Worm (Caenorhabditis elegans) whole organism, late embryonic: Measurements from ENCODE around the gene clec-219.
"Not testable (repeated sequence)": the region's sequence is repeated elsewhere in the genome, so short reads cannot be mapped to it uniquely, and the experiment has no call there.

Experiments used
- C38D4.7 ChIP-seq: fragments of 200-800 bp; sonication (Bioruptor generic); optimal IDR thresholded peaks from 2 replicates; lab custom pipeline; 2018; ENCODE audit warnings: mild to moderate bottlenecking, missing genetic modification characterization, moderate library complexity, missing compliant biosample characterization
- K09A11.1 ChIP-seq: sonication (generic microtip); optimal IDR thresholded peaks from 2 replicates; lab custom pipeline; 2017; ENCODE audit warnings: antibody characterized with exemption, mild to moderate bottlenecking, missing genetic modification characterization, missing compliant biosample characterization; ENCODE audit not compliant: insufficient read depth
- T23F11.4 ChIP-seq: fragments of 200-800 bp; sonication (Bioruptor generic); optimal IDR thresholded peaks from 2 replicates; lab custom pipeline; 2018; ENCODE audit warnings: mild to moderate bottlenecking, missing genetic modification characterization, missing compliant biosample characterization
- ahr-1 ChIP-seq: sonication (generic microtip); optimal IDR thresholded peaks from 2 replicates; lab custom pipeline; 2016; ENCODE audit warnings: missing genetic modification characterization, missing compliant biosample characterization
- ceh-18 ChIP-seq: sonication (generic microtip); optimal IDR thresholded peaks from 2 replicates; lab custom pipeline; 2016; ENCODE audit warnings: missing genetic modification characterization, missing compliant biosample characterization
- ceh-2 ChIP-seq: sonication (generic microtip); optimal IDR thresholded peaks from 2 replicates; lab custom pipeline; 2016; ENCODE audit warnings: missing genotype, missing genetic modification characterization, missing compliant biosample characterization
- ceh-22 ChIP-seq: sonication (generic microtip); optimal IDR thresholded peaks from 2 replicates; lab custom pipeline; 2017; ENCODE audit warnings: missing biosample characterization, missing genetic modification characterization
- ceh-45 ChIP-seq: fragments of 200-800 bp; sonication (Bioruptor generic); IDR thresholded peaks from 2 replicates; pipeline ENCODE4 v1.3.6; 2022; ENCODE audit warnings: missing genetic modification reagents, missing genetic modification characterization, missing compliant biosample characterization
- ceh-48 ChIP-seq: sonication (generic microtip); optimal IDR thresholded peaks from 2 replicates; lab custom pipeline; 2016; ENCODE audit warnings: missing genetic modification characterization, inconsistent platforms, missing compliant biosample characterization
- che-1 ChIP-seq: sonication (generic microtip); optimal IDR thresholded peaks from 2 replicates; lab custom pipeline; 2016; ENCODE audit warnings: mild to moderate bottlenecking, missing genetic modification characterization, missing compliant biosample characterization
- elt-4 ChIP-seq: sonication (generic microtip); optimal IDR thresholded peaks from 2 replicates; lab custom pipeline; 2016; ENCODE audit warnings: missing genetic modification characterization, missing compliant biosample characterization
- eyg-1 ChIP-seq: sonication (generic microtip); optimal IDR thresholded peaks from 2 replicates; lab custom pipeline; 2016; ENCODE audit warnings: missing genotype, missing genetic modification characterization, missing compliant biosample characterization
- fax-1 ChIP-seq: sonication (generic microtip); optimal IDR thresholded peaks from 2 replicates; lab custom pipeline; 2016; ENCODE audit warnings: missing genotype, missing genetic modification characterization, missing compliant biosample characterization
- fkh-10 ChIP-seq: fragments of 150-350 bp; optimal IDR thresholded peaks from 2 replicates; lab custom pipeline; 2014; ENCODE audit warnings: missing biosample characterization, missing genetic modification reagents, missing genetic modification characterization
- hlh-13 ChIP-seq: fragments of 200-800 bp; sonication (Bioruptor generic); optimal IDR thresholded peaks from 2 replicates; lab custom pipeline; 2018; ENCODE audit warnings: mild to moderate bottlenecking, missing genetic modification characterization, missing compliant biosample characterization
- hlh-6 ChIP-seq: sonication (generic microtip); optimal IDR thresholded peaks from 2 replicates; lab custom pipeline; 2016; ENCODE audit warnings: missing genotype, missing genetic modification characterization, missing compliant biosample characterization
- lim-6 ChIP-seq: sonication (generic microtip); optimal IDR thresholded peaks from 2 replicates; lab custom pipeline; 2016; ENCODE audit warnings: missing genetic modification characterization, missing compliant biosample characterization
- nfya-1 ChIP-seq: sonication (generic microtip); optimal IDR thresholded peaks from 2 replicates; lab custom pipeline; 2017; ENCODE audit warnings: missing genetic modification characterization, mild to moderate bottlenecking, missing compliant biosample characterization, antibody characterized with exemption, moderate library complexity
- nhr-11 ChIP-seq: fragments of 150-350 bp; optimal IDR thresholded peaks from 2 replicates; lab custom pipeline; 2014; ENCODE audit warnings: missing biosample characterization, missing genetic modification characterization
- npax-4 ChIP-seq: sonication (generic microtip); optimal IDR thresholded peaks from 2 replicates; lab custom pipeline; 2016; ENCODE audit warnings: missing genetic modification characterization, missing compliant biosample characterization
- odd-2 ChIP-seq: sonication (generic microtip); optimal IDR thresholded peaks from 2 replicates; lab custom pipeline; 2017; ENCODE audit warnings: antibody characterized with exemption, mild to moderate bottlenecking, missing genetic modification characterization, missing compliant biosample characterization
- pag-3 ChIP-seq: sonication (generic microtip); optimal IDR thresholded peaks from 2 replicates; lab custom pipeline; 2016; ENCODE audit warnings: missing compliant biosample characterization, missing genetic modification characterization, borderline replicate concordance
- pat-9 ChIP-seq: fragments of 200-800 bp; sonication (Bioruptor generic); optimal IDR thresholded peaks from 2 replicates; lab custom pipeline; 2018; ENCODE audit warnings: mild to moderate bottlenecking, missing genetic modification characterization, moderate library complexity, missing compliant biosample characterization
- pha-2 ChIP-seq: sonication (generic microtip); optimal IDR thresholded peaks from 2 replicates; lab custom pipeline; 2017; ENCODE audit warnings: mild to moderate bottlenecking, missing genetic modification characterization, missing compliant biosample characterization
- pha-4 ChIP-seq: fragments of 150-350 bp; optimal IDR thresholded peaks from 2 replicates; lab custom pipeline; 2018; ENCODE audit warnings: missing biosample characterization, missing genetic modification reagents, missing genetic modification characterization
- pros-1 ChIP-seq: fragments of 150-350 bp; optimal IDR thresholded peaks from 2 replicates; lab custom pipeline; 2014; ENCODE audit warnings: missing biosample characterization, missing genetic modification reagents, missing genetic modification characterization
- rnt-1 ChIP-seq: sonication (generic microtip); optimal IDR thresholded peaks from 2 replicates; lab custom pipeline; 2016; ENCODE audit warnings: missing genetic modification characterization, missing compliant biosample characterization
- sox-2 ChIP-seq: fragments of 200-800 bp; sonication (Bioruptor generic); IDR thresholded peaks from 2 replicates; pipeline ENCODE4 v1.3.6; 2022; ENCODE audit warnings: missing genetic modification reagents, missing genetic modification characterization, missing compliant biosample characterization
- sox-4 ChIP-seq: sonication (generic microtip); optimal IDR thresholded peaks from 2 replicates; lab custom pipeline; 2017; ENCODE audit warnings: mild to moderate bottlenecking, missing genetic modification characterization, inconsistent platforms, missing compliant biosample characterization
- syd-9 ChIP-seq: sonication (generic microtip); optimal IDR thresholded peaks from 2 replicates; lab custom pipeline; 2016; ENCODE audit warnings: mild to moderate bottlenecking, missing genetic modification characterization, moderate library complexity, missing compliant biosample characterization
- tbx-2 ChIP-seq: sonication (generic microtip); optimal IDR thresholded peaks from 2 replicates; lab custom pipeline; 2016; ENCODE audit warnings: missing genetic modification characterization, missing compliant biosample characterization
- tbx-7 ChIP-seq: sonication (generic microtip); optimal IDR thresholded peaks from 2 replicates; lab custom pipeline; 2016; ENCODE audit warnings: missing genotype, missing genetic modification characterization, missing compliant biosample characterization
- ttx-3 ChIP-seq: sonication (generic microtip); optimal IDR thresholded peaks from 2 replicates; lab custom pipeline; 2016; ENCODE audit warnings: missing genetic modification reagents, missing genetic modification characterization, missing compliant biosample characterization
- unc-3 ChIP-seq, 2 experiments: fragments of 200-800 bp in 1 of 2; sonication (Bioruptor generic) in 1 of 2; sonication (generic microtip) in 1 of 2; conservative IDR thresholded peaks in 1 of 2; optimal IDR thresholded peaks in 1 of 2; 2 replicates each; pipeline versions ENCODE4 v1.3.6 to Lab custom; 2016 to 2022; ENCODE audit warnings: missing compliant biosample characterization in 2 of 2, missing genetic modification characterization in 2 of 2, missing genetic modification reagents in 1 of 2
- unc-42 ChIP-seq: sonication (generic microtip); optimal IDR thresholded peaks from 2 replicates; lab custom pipeline; 2016; ENCODE audit warnings: missing genotype, missing genetic modification characterization, missing compliant biosample characterization
- unc-55 ChIP-seq: sonication (generic microtip); optimal IDR thresholded peaks from 2 replicates; lab custom pipeline; 2017; ENCODE audit warnings: missing biosample characterization, missing genetic modification reagents, missing genetic modification characterization
- ztf-16 ChIP-seq: sonication (generic microtip); optimal IDR thresholded peaks from 2 replicates; lab custom pipeline; 2017; ENCODE audit warnings: missing genetic modification characterization, missing compliant biosample characterization

Gene clec-219

ce11 chrV:8311210-8311609 is 7.0 kb upstream of the clec-219 start, which contains the start of gene W02D7.12:
TSS of gene W02D7.12 (plus strand) at chrV:8311510.
- TF ChIP-seq tbx-7 (tag; lab: Kevin White, UChicago) (no peak), ceh-2 (tag; lab: Kevin White, UChicago) (no peak)
- TF ChIP-seq, all 69 proteins: peak for 0

DNA sequence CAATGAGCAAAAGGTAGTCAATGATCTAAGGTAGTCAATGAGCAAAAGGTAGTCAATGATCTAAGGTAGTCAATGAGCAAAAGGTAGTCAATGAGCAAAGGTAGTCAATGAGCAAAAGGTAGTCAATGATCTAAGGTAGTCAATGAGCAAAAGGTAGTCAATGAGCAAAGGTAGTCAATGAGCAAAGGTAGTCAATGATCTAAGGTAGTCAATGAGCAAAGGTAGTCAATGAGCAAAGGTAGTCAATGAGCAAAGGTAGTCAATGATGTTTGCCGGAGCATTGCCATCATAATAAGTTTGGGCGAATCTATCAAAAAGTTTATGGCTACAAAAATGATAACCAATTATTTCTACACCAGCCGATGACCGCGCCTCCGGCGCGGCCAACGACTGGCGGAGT is 3.5 kb upstream of the clec-219 start:
- TF ChIP-seq ceh-45 (GFP tag; lab: Robert Waterston, UW) (peak; percentile 58), unc-3 (GFP tag; conservative IDR thresholded peaks at IDR 0.05; lab: Robert Waterston, UW) (0 out of 2 replicates have a peak, but pooled peaks have one; percentile 25)
- not testable (repeated sequence) for TF ChIP-seq unc-3 (tag; optimal IDR thresholded peaks at IDR 0.05; lab: Kevin White, UChicago)
- TF ChIP-seq, all 69 proteins: peak for 2; not testable (repeated sequence) for 67

DNA sequence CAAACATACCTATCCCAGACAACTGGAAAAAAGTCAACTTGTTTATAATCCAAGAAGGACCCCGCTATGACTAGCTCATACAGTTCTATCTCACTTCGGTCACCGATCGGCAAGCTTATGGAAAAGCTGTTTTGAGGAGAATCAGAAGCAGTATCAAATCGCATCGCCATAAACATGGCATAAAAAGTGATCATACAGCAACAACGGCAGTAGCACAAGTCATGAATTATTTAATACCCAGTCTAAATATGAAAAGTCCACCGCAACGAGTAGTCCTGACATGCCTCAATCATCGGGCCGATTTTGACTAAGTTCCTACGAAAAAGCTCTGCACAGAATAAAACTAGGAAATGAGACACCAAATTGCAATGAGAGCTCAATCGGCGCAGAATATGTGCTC is 5.3 kb downstream of the clec-219 start:
- TF ChIP-seq K09A11.1 (no peak), npax-4 (tag; lab: Kevin White, UChicago) (no peak), fkh-10 (GFP tag; lab: Kevin White, UChicago) (no peak), ceh-48 (tag; lab: Kevin White, UChicago) (no peak), ttx-3 (tag; lab: Kevin White, UChicago) (no peak), sox-4 (tag; lab: Kevin White, UChicago) (no peak), rnt-1 (tag; lab: Kevin White, UChicago) (no peak), eyg-1 (tag; lab: Kevin White, UChicago) (no peak), che-1 (tag; lab: Kevin White, UChicago) (no peak), ceh-45 (GFP tag; lab: Robert Waterston, UW) (no peak), nfya-1 (no peak), tbx-2 (tag; lab: Kevin White, UChicago) (no peak), T23F11.4 (GFP tag; lab: Kevin White, UChicago) (no peak), pag-3 (no peak), unc-42 (tag; lab: Kevin White, UChicago) (no peak)

DNA sequence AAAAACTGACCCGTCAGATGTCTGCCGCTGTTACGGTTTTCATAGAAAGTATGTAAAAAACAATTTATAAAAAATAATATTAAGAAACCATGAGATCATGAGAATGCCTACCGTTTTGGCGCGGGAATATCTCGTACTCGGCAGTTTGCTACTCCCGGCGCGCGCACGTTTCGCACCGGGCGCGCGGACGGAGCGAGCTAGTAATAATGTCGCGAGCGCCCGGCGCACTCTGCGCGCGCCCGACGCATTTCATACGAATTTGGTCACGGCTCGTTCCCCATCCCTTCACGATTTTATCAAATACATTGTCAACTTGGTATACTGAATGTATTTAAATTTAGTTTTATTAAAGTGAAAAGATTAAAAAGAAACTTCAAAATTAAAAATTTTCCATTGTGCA is 7.7 kb downstream of the clec-219 start:
- TF ChIP-seq odd-2 (tag; lab: Kevin White, UChicago) (no peak), elt-4 (no peak), ceh-45 (GFP tag; lab: Robert Waterston, UW) (no peak), hlh-13 (no peak), fkh-10 (GFP tag; lab: Kevin White, UChicago) (no peak), pat-9 (tag; lab: Kevin White, UChicago) (no peak), syd-9 (tag; lab: Kevin White, UChicago) (no peak), pha-4 (tag; lab: Kevin White, UChicago) (no peak), C38D4.7 (GFP tag; lab: Kevin White, UChicago) (no peak), nhr-11 (tag; lab: Kevin White, UChicago) (no peak), ttx-3 (tag; lab: Kevin White, UChicago) (no peak), unc-55 (no peak), sox-2 (GFP tag; lab: Robert Waterston, UW) (no peak)

DNA sequence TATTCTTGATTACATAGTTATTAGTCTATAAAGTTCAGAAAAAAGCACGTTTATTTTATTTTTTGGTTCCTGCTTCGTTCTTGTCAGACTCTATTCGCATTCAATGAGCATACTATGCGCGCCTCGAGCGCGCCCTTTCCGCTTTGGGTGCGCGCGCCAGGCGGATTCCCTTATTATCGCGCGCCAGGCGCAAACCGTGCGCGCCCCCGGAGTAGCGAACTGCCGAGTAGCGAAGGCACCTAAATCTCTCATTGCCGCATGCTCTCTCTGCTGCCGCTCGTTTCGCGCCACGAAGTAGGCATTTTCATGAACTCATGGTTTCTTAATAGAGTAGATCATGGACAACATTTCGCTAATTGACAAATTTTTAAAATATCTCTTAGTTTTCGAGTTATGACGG is 8.8 kb downstream of the clec-219 start:
- TF ChIP-seq pha-4 (tag; lab: Kevin White, UChicago): no peak
- TF ChIP-seq ahr-1 (tag; lab: Kevin White, UChicago): no peak
- no peak for TF ChIP-seq pat-9 (tag; lab: Kevin White, UChicago)
- no peak for TF ChIP-seq pha-2 (tag; lab: Kevin White, UChicago)
- no peak for TF ChIP-seq unc-55
- TF ChIP-seq ceh-18 (tag; lab: Kevin White, UChicago): no peak
- no peak for TF ChIP-seq unc-42 (tag; lab: Kevin White, UChicago)
- no peak for TF ChIP-seq nhr-11 (tag; lab: Kevin White, UChicago)
- TF ChIP-seq hlh-6 (tag; lab: Kevin White, UChicago): no peak
- TF ChIP-seq K09A11.1: no peak
- no peak for TF ChIP-seq ceh-48 (tag; lab: Kevin White, UChicago)
- TF ChIP-seq ceh-22 (tag; lab: Kevin White, UChicago): no peak
- TF ChIP-seq lim-6 (tag; lab: Kevin White, UChicago): no peak
- TF ChIP-seq pros-1: no peak
- no peak for TF ChIP-seq pag-3
- TF ChIP-seq ztf-16 (tag; lab: Kevin White, UChicago): no peak
- no peak for TF ChIP-seq rnt-1 (tag; lab: Kevin White, UChicago)
- no peak for TF ChIP-seq fax-1 (tag; lab: Kevin White, UChicago)
